Worm (Caenorhabditis elegans): Measurements from ENCODE around the gene Y46G5A.14.

ce11 chrII:12818488-12818887 lies 44.0 kb downstream of the Y46G5A.14 start, which contains the start of gene Y46G5A.22:
- TF ChIP-seq ama-1 (optimal IDR thresholded peaks at IDR 0.05) (no peak), ceh-13 (GFP tag; optimal IDR thresholded peaks at IDR 0.05) (no peak), hmbx-1 (tag; optimal IDR thresholded peaks at IDR 0.05) (no peak), tbx-37 (GFP tag; conservative IDR thresholded peaks at IDR 0.05) (no peak), pes-1 (GFP tag; IDR thresholded peaks at IDR 0.05) (no peak), hnd-1 (tag; optimal IDR thresholded peaks at IDR 0.05) (no peak), scrt-1 (GFP tag; IDR thresholded peaks at IDR 0.05) (no peak), sea-1 (GFP tag; conservative IDR thresholded peaks at IDR 0.05) (no peak), B0310.2 (tag; optimal IDR thresholded peaks at IDR 0.05) (no peak), flt-1 (GFP tag; IDR thresholded peaks at IDR 0.05) (no peak), ceh-36 (tag; optimal IDR thresholded peaks at IDR 0.05) (no peak)
